Worm (Caenorhabditis elegans): ENCODE data around the gene C54C6.5.

- TF ChIP-seq nhr-28 (tag; optimal IDR thresholded peaks at IDR 0.05) (no peak), snpc-4 (tag; optimal IDR thresholded peaks at IDR 0.05) (no peak), unc-62 (GFP tag; optimal IDR thresholded peaks at IDR 0.05) (no peak), sem-2 (GFP tag; optimal IDR thresholded peaks at IDR 0.05) (no peak), nhr-12 (tag; optimal IDR thresholded peaks at IDR 0.05) (no peak), lin-13 (tag; optimal IDR thresholded peaks at IDR 0.05) (no peak), zip-8 (tag; optimal IDR thresholded peaks at IDR 0.05) (no peak), sptf-1 (tag; optimal IDR thresholded peaks at IDR 0.05) (no peak), pha-4 (tag; optimal IDR thresholded peaks at IDR 0.05) (no peak), ceh-39 (tag; optimal IDR thresholded peaks at IDR 0.05) (no peak)
These were observed 15.5 kb downstream of the C54C6.5 start for ce11 chrIII:3534185-3534584.

Data from whole organism, mixed stage, embryonic.